Worm (Caenorhabditis elegans) whole organism, mixed stage, embryonic: Measurements from ENCODE around the gene C05C10.8.

Experiments
- bed-3 ChIP-seq: fragments of 200-800 bp; sonication (Bioruptor generic); optimal IDR thresholded peaks from 3 replicates; lab custom pipeline; 2018; ENCODE audit warnings: mild to moderate bottlenecking, missing genetic modification characterization, moderate library complexity, missing compliant biosample characterization
- blmp-1 ChIP-seq: fragments of 150-350 bp; optimal IDR thresholded peaks from 2 replicates; lab custom pipeline; 2014; ENCODE audit warnings: missing biosample characterization, missing genetic modification characterization
- drap-1 ChIP-seq: fragments of 200-800 bp; sonication (Bioruptor generic); optimal IDR thresholded peaks from 3 replicates; lab custom pipeline; 2018; ENCODE audit warnings: mild to moderate bottlenecking, missing genetic modification characterization, missing compliant biosample characterization
- lin-32 ChIP-seq: fragments of 200-800 bp; sonication (Bioruptor generic); optimal IDR thresholded peaks from 2 replicates; lab custom pipeline; 2018; ENCODE audit warnings: mild to moderate bottlenecking, missing genetic modification characterization, missing compliant biosample characterization
- lsy-2 ChIP-seq: fragments of 150-350 bp; optimal IDR thresholded peaks from 2 replicates; lab custom pipeline; 2014; ENCODE audit warnings: missing biosample characterization, missing genetic modification characterization
- nhr-237 ChIP-seq: fragments of 150-350 bp; optimal IDR thresholded peaks from 2 replicates; lab custom pipeline; 2014; ENCODE audit warnings: missing biosample characterization, missing genetic modification characterization
- nhr-76 ChIP-seq: sonication (generic microtip); optimal IDR thresholded peaks from 2 replicates; lab custom pipeline; 2017; ENCODE audit warnings: missing biosample characterization, missing genetic modification characterization
- pha-4 ChIP-seq: fragments of 150-350 bp; optimal IDR thresholded peaks from 2 replicates; lab custom pipeline; 2018; ENCODE audit warnings: missing biosample characterization, missing genetic modification reagents, missing genetic modification characterization
- sem-2 ChIP-seq: fragments of 200-800 bp; sonication (Bioruptor generic); optimal IDR thresholded peaks from 2 replicates; lab custom pipeline; 2018; ENCODE audit warnings: mild to moderate bottlenecking, missing genetic modification characterization, missing compliant biosample characterization
- snpc-4 ChIP-seq: fragments of 150-350 bp; optimal IDR thresholded peaks from 2 replicates; lab custom pipeline; 2014; ENCODE audit warnings: missing biosample characterization, missing genetic modification characterization
- unc-39 ChIP-seq: fragments of 150-350 bp; optimal IDR thresholded peaks from 2 replicates; lab custom pipeline; 2014; ENCODE audit warnings: missing biosample characterization, missing genetic modification characterization
- unc-62 ChIP-seq: fragments of 150-350 bp; optimal IDR thresholded peaks from 2 replicates; lab custom pipeline; 2014; ENCODE audit warnings: missing biosample characterization, missing genetic modification reagents, missing genetic modification characterization
- ztf-11 ChIP-seq: fragments of 150-350 bp; optimal IDR thresholded peaks from 2 replicates; lab custom pipeline; 2014; ENCODE audit warnings: missing biosample characterization, missing genetic modification characterization

DNA sequence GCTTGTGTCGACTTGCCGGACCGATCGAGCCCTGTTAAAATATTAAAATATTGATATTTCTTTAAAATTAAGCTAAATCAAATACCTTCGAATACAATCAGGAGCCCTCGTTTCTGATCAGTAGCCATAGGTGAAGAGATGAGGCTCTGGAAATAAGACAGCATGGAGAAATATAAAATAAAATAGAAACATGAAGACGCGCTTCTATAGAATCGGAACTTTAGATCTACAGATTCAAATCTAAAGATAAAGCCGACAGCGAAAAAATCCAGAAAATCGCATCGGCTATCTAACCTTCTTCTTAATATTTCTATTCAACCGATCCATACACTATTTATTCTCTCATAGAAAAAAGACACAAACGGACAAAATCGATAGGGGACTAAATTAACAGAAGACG is 49.1 kb upstream of the C05C10.8 start, which contains the start of gene dtmk-1:
- TF ChIP-seq pha-4 (tag; lab: Kevin White, UChicago) (no peak), nhr-237 (tag; lab: Kevin White, UChicago) (no peak), nhr-76 (tag; lab: Kevin White, UChicago) (no peak), ztf-11 (tag; lab: Kevin White, UChicago) (no peak), lin-32 (no peak), unc-39 (tag; lab: Kevin White, UChicago) (no peak), unc-62 (GFP tag; lab: Kevin White, UChicago) (no peak), drap-1 (GFP tag; lab: Kevin White, UChicago) (no peak), lsy-2 (tag; lab: Kevin White, UChicago) (no peak), bed-3 (GFP tag; lab: Kevin White, UChicago) (no peak), snpc-4 (tag; lab: Kevin White, UChicago) (no peak), blmp-1 (no peak), sem-2 (GFP tag; lab: Kevin White, UChicago) (no peak)
